Worm (Caenorhabditis elegans) whole organism, L3 larva: ENCODE data around the gene ZC190.5.

ENCODE experiments used
- R02D3.7 ChIP-seq: fragments of 150-350 bp; optimal IDR thresholded peaks from 2 replicates; lab custom pipeline; 2014; ENCODE audit warnings: missing biosample characterization, missing genetic modification characterization
- ama-1 ChIP-seq: fragments of 150-350 bp; optimal IDR thresholded peaks from 2 replicates; lab custom pipeline; 2018
- ceh-82 ChIP-seq: fragments of 150-350 bp; optimal IDR thresholded peaks from 2 replicates; lab custom pipeline; 2014; ENCODE audit warnings: missing biosample characterization, missing genetic modification characterization
- daf-12 ChIP-seq: fragments of 150-350 bp; optimal IDR thresholded peaks from 2 replicates; lab custom pipeline; 2014; ENCODE audit warnings: missing biosample characterization, missing genetic modification reagents, missing genetic modification characterization
- egl-27 ChIP-seq: sonication (generic microtip); optimal IDR thresholded peaks from 4 replicates; lab custom pipeline; 2017; ENCODE audit warnings: missing biosample characterization, missing genetic modification reagents, missing genetic modification characterization
- mml-1 ChIP-seq: fragments of 150-350 bp; sonication (generic microtip); optimal IDR thresholded peaks from 3 replicates; lab custom pipeline; 2014; ENCODE audit warnings: missing biosample characterization, missing genetic modification characterization
- nhr-237 ChIP-seq: fragments of 150-350 bp; optimal IDR thresholded peaks from 2 replicates; lab custom pipeline; 2014; ENCODE audit warnings: missing biosample characterization, missing genetic modification characterization
- pha-4 ChIP-seq: fragments of 150-350 bp; optimal IDR thresholded peaks from 2 replicates; lab custom pipeline; 2014; ENCODE audit warnings: missing biosample characterization, missing genetic modification reagents, missing genetic modification characterization
- skn-1 ChIP-seq: fragments of 150-350 bp; optimal IDR thresholded peaks from 2 replicates; lab custom pipeline; 2014; ENCODE audit warnings: missing biosample characterization, missing genetic modification characterization
- snpc-4 ChIP-seq: fragments of 150-350 bp; optimal IDR thresholded peaks from 2 replicates; lab custom pipeline; 2014; ENCODE audit warnings: missing biosample characterization, missing genetic modification characterization
- zag-1 ChIP-seq: fragments of 150-350 bp; optimal IDR thresholded peaks from 2 replicates; lab custom pipeline; 2014; ENCODE audit warnings: missing biosample characterization, missing genetic modification characterization

DNA sequence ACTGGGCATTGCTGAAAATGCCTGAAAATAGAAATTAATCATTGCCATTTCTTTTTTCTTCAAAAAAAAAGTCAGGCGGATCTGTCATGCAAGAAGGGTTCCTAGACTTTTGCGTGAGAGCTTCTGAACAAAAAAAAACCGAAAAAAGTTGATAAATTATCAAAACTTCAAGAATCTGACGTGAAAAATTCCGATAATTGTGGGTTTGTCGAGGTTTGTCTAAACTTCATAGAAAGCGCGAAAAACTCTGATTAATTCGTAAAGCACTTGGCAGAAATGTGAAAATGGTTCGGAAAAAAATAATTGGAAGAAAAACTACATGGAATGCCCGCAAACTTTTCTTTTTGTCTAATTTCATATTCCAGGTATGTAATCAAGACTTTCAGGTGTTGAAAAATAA is at the start of gene ZC190.5:
- no peak for TF ChIP-seq zag-1
- no peak for TF ChIP-seq skn-1 (tag; lab: Kevin White, UChicago)
- no peak for TF ChIP-seq ama-1 (lab: Kevin White, UChicago)
- TF ChIP-seq pha-4, result no peak
- TF ChIP-seq mml-1 (tag; lab: Kevin White, UChicago), result no peak
- TF ChIP-seq egl-27 (tag; lab: Kevin White, UChicago), result no peak
- TF ChIP-seq R02D3.7 (tag; lab: Kevin White, UChicago), result no peak
- TF ChIP-seq nhr-237, result no peak
- TF ChIP-seq daf-12 (tag; lab: Kevin White, UChicago), result no peak
- no peak for TF ChIP-seq snpc-4 (tag; lab: Kevin White, UChicago)
- TF ChIP-seq ceh-82, result no peak
